Worm (Caenorhabditis elegans) whole organism, L1 larva: Measurements from ENCODE around the gene lin-25.

Experiments used
- C04F5.9 ChIP-seq: sonication (generic microtip); optimal IDR thresholded peaks from 2 replicates; lab custom pipeline; 2016; ENCODE audit warnings: missing genetic modification characterization, missing compliant biosample characterization
- C34B4.2 ChIP-seq: sonication (generic microtip); optimal IDR thresholded peaks from 2 replicates; lab custom pipeline; 2017; ENCODE audit warnings: mild to moderate bottlenecking, missing genetic modification characterization, missing compliant biosample characterization
- F16B12.6 ChIP-seq: fragments of 150-350 bp; optimal IDR thresholded peaks from 2 replicates; lab custom pipeline; 2014; ENCODE audit warnings: missing biosample characterization, missing genetic modification characterization
- aha-1 ChIP-seq: fragments of 150-350 bp; optimal IDR thresholded peaks from 2 replicates; lab custom pipeline; 2014; ENCODE audit warnings: missing biosample characterization, missing genetic modification characterization
- aly-2 ChIP-seq: fragments of 150-350 bp; optimal IDR thresholded peaks from 2 replicates; lab custom pipeline; 2014; ENCODE audit warnings: missing biosample characterization, missing genetic modification characterization
- ceh-63 ChIP-seq: fragments of 200-800 bp; sonication (Bioruptor generic); optimal IDR thresholded peaks from 2 replicates; lab custom pipeline; 2018; ENCODE audit warnings: mild to moderate bottlenecking, missing genetic modification characterization, missing compliant biosample characterization
- ceh-8 ChIP-seq: fragments of 200-800 bp; sonication (Bioruptor generic); optimal IDR thresholded peaks from 2 replicates; lab custom pipeline; 2018; ENCODE audit warnings: mild to moderate bottlenecking, missing genetic modification characterization, moderate library complexity, missing compliant biosample characterization
- ceh-88 ChIP-seq: fragments of 200-800 bp; sonication (Bioruptor generic); IDR thresholded peaks from 2 replicates; pipeline ENCODE4 v1.3.6; 2022; ENCODE audit warnings: missing genetic modification characterization, missing compliant biosample characterization
- ces-1 ChIP-seq: fragments of 150-350 bp; optimal IDR thresholded peaks from 2 replicates; lab custom pipeline; 2014; ENCODE audit warnings: missing biosample characterization, missing genetic modification reagents, missing genetic modification characterization
- dsc-1 ChIP-seq: sonication (generic microtip); optimal IDR thresholded peaks from 2 replicates; lab custom pipeline; 2016; ENCODE audit warnings: mild to moderate bottlenecking, missing genetic modification characterization, missing compliant biosample characterization
- efl-1 ChIP-seq, 4 experiments: fragments of 150-350 bp; optimal IDR thresholded peaks in 3 of 4; peaks in 1 of 4; 1 replicate in 1 of 4; 2 replicates in 3 of 4; lab custom pipeline; 2014; ENCODE audit warnings: missing biosample characterization in 2 of 4, missing genetic modification characterization in 2 of 4, missing genetic modification reagents in 2 of 4
- egl-27 ChIP-seq, 2 experiments: fragments of 150-350 bp in 1 of 2; sonication (generic microtip); optimal IDR thresholded peaks; 3 replicates each; lab custom pipeline; 2017 to 2018; ENCODE audit warnings: missing biosample characterization in 2 of 2, missing genetic modification characterization in 2 of 2, missing genetic modification reagents in 2 of 2
- elt-2 ChIP-seq: sonication (generic microtip); optimal IDR thresholded peaks from 2 replicates; lab custom pipeline; 2016; ENCODE audit warnings: missing genetic modification characterization, mild to moderate bottlenecking, inconsistent platforms, missing compliant biosample characterization, missing genetic modification reagents
- elt-3 ChIP-seq, 6 experiments: fragments of 150-350 bp in 1 of 6; sonication (generic microtip); optimal IDR thresholded peaks; 2 replicates each; lab custom pipeline; 2017 to 2018; ENCODE audit warnings: missing biosample characterization in 6 of 6, missing genetic modification characterization in 6 of 6, inconsistent platforms in 1 of 6
- ets-5 ChIP-seq: fragments of 200-800 bp; sonication (Bioruptor generic); IDR thresholded peaks from 2 replicates; pipeline ENCODE4 v1.3.6; 2022; ENCODE audit warnings: missing genetic modification characterization, missing compliant biosample characterization
- fkh-10 ChIP-seq: sonication (generic microtip); optimal IDR thresholded peaks from 2 replicates; lab custom pipeline; 2017; ENCODE audit warnings: missing biosample characterization, missing genetic modification reagents, missing genetic modification characterization
- fos-1 ChIP-seq: fragments of 150-350 bp; optimal IDR thresholded peaks from 2 replicates; lab custom pipeline; 2014; ENCODE audit warnings: missing biosample characterization, missing genetic modification characterization
- hlh-17 ChIP-seq: fragments of 200-800 bp; sonication (Bioruptor generic); optimal IDR thresholded peaks from 2 replicates; lab custom pipeline; 2018; ENCODE audit warnings: missing genetic modification characterization, mild to moderate bottlenecking, missing compliant biosample characterization, moderate library complexity, borderline replicate concordance
- hlh-4 ChIP-seq: sonication (generic microtip); optimal IDR thresholded peaks from 2 replicates; lab custom pipeline; 2016; ENCODE audit warnings: mild to moderate bottlenecking, missing genetic modification characterization, missing compliant biosample characterization
- hpl-2 ChIP-seq: fragments of 150-350 bp; optimal IDR thresholded peaks from 2 replicates; lab custom pipeline; 2014; ENCODE audit warnings: missing biosample characterization, missing genetic modification reagents, missing genetic modification characterization
- jun-1 ChIP-seq: fragments of 150-350 bp; optimal IDR thresholded peaks from 2 replicates; lab custom pipeline; 2014; ENCODE audit warnings: missing biosample characterization, missing genetic modification reagents, missing genetic modification characterization
- lin-14 ChIP-seq: fragments of 200-800 bp; sonication (Bioruptor generic); optimal IDR thresholded peaks from 2 replicates; lab custom pipeline; 2018; ENCODE audit warnings: mild to moderate bottlenecking, missing genetic modification characterization, moderate library complexity, missing compliant biosample characterization
- lin-15B ChIP-seq: fragments of 150-350 bp; sonication (generic microtip); optimal IDR thresholded peaks from 3 replicates; lab custom pipeline; 2014; ENCODE audit warnings: missing biosample characterization, missing genetic modification characterization
- lin-35 ChIP-seq, 2 experiments: fragments of 150-350 bp; optimal IDR thresholded peaks; 2 replicates each; lab custom pipeline; 2014; ENCODE audit warnings: missing biosample characterization in 2 of 2, missing genetic modification characterization in 2 of 2, missing genetic modification reagents in 2 of 2
- lin-39 ChIP-seq: fragments of 150-350 bp; optimal IDR thresholded peaks from 2 replicates; lab custom pipeline; 2014; ENCODE audit warnings: missing biosample characterization, missing genetic modification reagents, missing genetic modification characterization
- lir-3 ChIP-seq: sonication (generic microtip); optimal IDR thresholded peaks from 2 replicates; lab custom pipeline; 2016; ENCODE audit warnings: mild to moderate bottlenecking, missing genetic modification characterization, moderate library complexity, missing compliant biosample characterization; ENCODE audit not compliant: poor library complexity
- mab-9 ChIP-seq: fragments of 200-800 bp; sonication (Bioruptor generic); IDR thresholded peaks from 2 replicates; pipeline ENCODE4 v1.3.6; 2022; ENCODE audit warnings: missing genetic modification reagents, missing genetic modification characterization, missing compliant biosample characterization
- mdl-1 ChIP-seq, 2 experiments: fragments of 150-350 bp; optimal IDR thresholded peaks; 2 replicates each; lab custom pipeline; 2014 to 2017; ENCODE audit warnings: missing biosample characterization in 2 of 2, missing genetic modification characterization in 2 of 2, inconsistent platforms in 1 of 2
- mep-1 ChIP-seq: fragments of 150-350 bp; optimal IDR thresholded peaks from 2 replicates; lab custom pipeline; 2014; ENCODE audit warnings: missing biosample characterization, missing genetic modification characterization
- nhr-47 ChIP-seq: sonication (generic microtip); optimal IDR thresholded peaks from 2 replicates; lab custom pipeline; 2016; ENCODE audit warnings: mild to moderate bottlenecking, missing genetic modification characterization, moderate library complexity, missing compliant biosample characterization
- nhr-71 ChIP-seq: sonication (generic microtip); optimal IDR thresholded peaks from 2 replicates; lab custom pipeline; 2016; ENCODE audit warnings: mild to moderate bottlenecking, missing genetic modification characterization, moderate library complexity, missing compliant biosample characterization
- nhr-76 ChIP-seq: sonication (generic microtip); optimal IDR thresholded peaks from 2 replicates; lab custom pipeline; 2017; ENCODE audit warnings: missing biosample characterization, missing genetic modification characterization
- nhr-77 ChIP-seq: fragments of 150-350 bp; optimal IDR thresholded peaks from 2 replicates; lab custom pipeline; 2014; ENCODE audit warnings: missing biosample characterization, missing genetic modification characterization
- pag-3 ChIP-seq: sonication (generic microtip); optimal IDR thresholded peaks from 2 replicates; lab custom pipeline; 2017; ENCODE audit warnings: missing genetic modification characterization, mild to moderate bottlenecking, missing compliant biosample characterization, antibody characterized with exemption, borderline replicate concordance; ENCODE audit not compliant: insufficient read depth
- pqm-1 ChIP-seq: sonication (generic microtip); optimal IDR thresholded peaks from 3 replicates; lab custom pipeline; 2017; ENCODE audit warnings: missing biosample characterization, missing genetic modification characterization
- snpc-4 ChIP-seq: fragments of 150-350 bp; optimal IDR thresholded peaks from 2 replicates; lab custom pipeline; 2014; ENCODE audit warnings: missing biosample characterization, missing genetic modification characterization
- snu-23 ChIP-seq: sonication (generic microtip); optimal IDR thresholded peaks from 2 replicates; lab custom pipeline; 2016; ENCODE audit warnings: missing genetic modification characterization, missing compliant biosample characterization
- sox-4 ChIP-seq: sonication (generic microtip); optimal IDR thresholded peaks from 2 replicates; lab custom pipeline; 2016; ENCODE audit warnings: missing genetic modification characterization, missing compliant biosample characterization
- sup-37 ChIP-seq: fragments of 200-800 bp; sonication (Bioruptor generic); optimal IDR thresholded peaks from 2 replicates; lab custom pipeline; 2018; ENCODE audit warnings: mild to moderate bottlenecking, missing genetic modification characterization, missing compliant biosample characterization
- tlp-1 ChIP-seq: fragments of 150-350 bp; optimal IDR thresholded peaks from 2 replicates; lab custom pipeline; 2014; ENCODE audit warnings: missing biosample characterization, missing genetic modification characterization
- unc-130 ChIP-seq: fragments of 150-350 bp; optimal IDR thresholded peaks from 2 replicates; lab custom pipeline; 2017; ENCODE audit warnings: missing biosample characterization, missing genetic modification characterization, inconsistent platforms
- vab-15 ChIP-seq: sonication (generic microtip); optimal IDR thresholded peaks from 2 replicates; lab custom pipeline; 2017; ENCODE audit warnings: missing genotype, mild to moderate bottlenecking, missing genetic modification characterization, missing compliant biosample characterization
- zag-1 ChIP-seq: fragments of 150-350 bp; optimal IDR thresholded peaks from 2 replicates; lab custom pipeline; 2014; ENCODE audit warnings: missing biosample characterization, missing genetic modification characterization
- zip-4 ChIP-seq: fragments of 200-800 bp; sonication (Bioruptor generic); optimal IDR thresholded peaks from 2 replicates; lab custom pipeline; 2018; ENCODE audit warnings: mild to moderate bottlenecking, missing genetic modification characterization, moderate library complexity, missing compliant biosample characterization
- ztf-4 ChIP-seq: fragments of 150-350 bp; optimal IDR thresholded peaks from 2 replicates; lab custom pipeline; 2014; ENCODE audit warnings: missing biosample characterization, missing genetic modification characterization

The lin-25 gene

ce11 chrV:12695155-12695554 lies 45.4 kb downstream of the lin-25 start, which contains the start of gene parn-1:
Gene parn-1, minus strand, starts transcription at chrV:12695255.
- TF ChIP-seq elt-2 (no peak), F16B12.6 (tag; lab: Kevin White, UChicago) (no peak), fos-1 (no peak), ces-1 (no peak), mab-9 (no peak), lir-3 (tag; lab: Kevin White, UChicago) (no peak), snu-23 (GFP tag; lab: Kevin White, UChicago) (no peak), nhr-76 (tag; lab: Kevin White, UChicago) (no peak)

DNA sequence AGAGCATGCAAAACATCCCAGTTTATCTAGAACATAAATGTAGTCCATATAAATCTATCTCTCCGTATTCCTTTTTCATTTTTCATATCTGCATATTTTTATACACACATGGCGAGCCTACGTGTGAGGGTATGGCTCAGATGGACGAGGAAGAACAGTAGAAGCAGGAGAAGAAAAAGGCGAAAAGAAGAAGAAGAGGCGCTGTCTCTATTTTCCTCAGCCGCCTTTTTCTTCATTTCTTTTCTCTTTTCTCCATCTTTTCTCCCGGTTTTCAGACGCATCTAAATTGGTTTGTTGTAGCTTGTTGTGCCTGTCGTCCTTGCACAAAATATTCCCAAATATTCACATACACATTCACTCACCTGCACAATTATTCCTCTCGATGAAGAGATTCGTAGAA lies 46.2 kb downstream of the lin-25 start, which contains the start of gene K10C8.4:
Gene K10C8.4 (plus strand): TSS at position 301 of the 400 bp plus-strand sequence.
- no peak for TF ChIP-seq hlh-17
- no peak for TF ChIP-seq unc-130 (tag; lab: Kevin White, UChicago)
- TF ChIP-seq mdl-1 (tag; optimal IDR thresholded peaks at IDR 0.05; lab: Kevin White, UChicago): no peak
- no peak for TF ChIP-seq elt-3 (tag; optimal IDR thresholded peaks at IDR 0.05; lab: Kevin White, UChicago)
- TF ChIP-seq dsc-1 (tag; lab: Kevin White, UChicago): no peak
- no peak for TF ChIP-seq aly-2 (tag; lab: Kevin White, UChicago)
- no peak for TF ChIP-seq ceh-88 (GFP tag; lab: Robert Waterston, UW)
- no peak for TF ChIP-seq ceh-63 (GFP tag; lab: Kevin White, UChicago)
- no peak for TF ChIP-seq ets-5 (GFP tag; lab: Robert Waterston, UW)
- TF ChIP-seq snpc-4 (tag; lab: Kevin White, UChicago): no peak
- TF ChIP-seq ceh-8 (GFP tag; lab: Kevin White, UChicago): no peak
- no peak for TF ChIP-seq snu-23 (GFP tag; lab: Kevin White, UChicago)
- TF ChIP-seq fos-1: no peak
- no peak for TF ChIP-seq lin-39
- no peak for TF ChIP-seq egl-27 (tag; optimal IDR thresholded peaks at IDR 0.05; lab: Kevin White, UChicago)
- TF ChIP-seq hpl-2 (GFP tag; lab: Kevin White, UChicago): no peak
- TF ChIP-seq ztf-4 (tag; lab: Kevin White, UChicago): no peak
- TF ChIP-seq sox-4 (tag; lab: Kevin White, UChicago): no peak
- TF ChIP-seq, all 84 proteins: peak for 0

DNA sequence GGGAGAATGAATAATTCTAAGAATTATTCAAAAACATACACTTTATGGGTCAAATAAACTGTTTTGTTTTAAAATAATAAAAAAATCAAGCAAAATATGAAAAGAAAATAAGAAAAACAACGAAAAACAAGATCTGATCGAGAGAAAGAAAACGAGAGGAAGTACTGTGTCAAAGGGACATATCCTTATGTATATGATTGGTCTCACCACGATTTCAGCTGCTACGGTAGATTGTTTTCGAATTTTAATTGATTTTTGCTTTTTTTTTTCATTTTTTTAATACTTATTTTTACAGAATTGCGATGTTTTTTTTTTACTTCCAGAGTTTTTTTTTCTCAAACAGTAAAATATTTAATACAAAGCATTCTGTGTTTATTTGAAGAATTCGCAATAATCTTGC lies 47.1 kb downstream of the lin-25 start:
- TF ChIP-seq zip-4 (GFP tag; lab: Kevin White, UChicago): no peak
- no peak for TF ChIP-seq elt-2
- no peak for TF ChIP-seq lin-35 (GFP tag; optimal IDR thresholded peaks at IDR 0.05; lab: Kevin White, UChicago)
- no peak for TF ChIP-seq pqm-1
- no peak for TF ChIP-seq jun-1 (tag; lab: Kevin White, UChicago)
- no peak for TF ChIP-seq C34B4.2
- TF ChIP-seq ztf-4 (tag; lab: Kevin White, UChicago): no peak

DNA sequence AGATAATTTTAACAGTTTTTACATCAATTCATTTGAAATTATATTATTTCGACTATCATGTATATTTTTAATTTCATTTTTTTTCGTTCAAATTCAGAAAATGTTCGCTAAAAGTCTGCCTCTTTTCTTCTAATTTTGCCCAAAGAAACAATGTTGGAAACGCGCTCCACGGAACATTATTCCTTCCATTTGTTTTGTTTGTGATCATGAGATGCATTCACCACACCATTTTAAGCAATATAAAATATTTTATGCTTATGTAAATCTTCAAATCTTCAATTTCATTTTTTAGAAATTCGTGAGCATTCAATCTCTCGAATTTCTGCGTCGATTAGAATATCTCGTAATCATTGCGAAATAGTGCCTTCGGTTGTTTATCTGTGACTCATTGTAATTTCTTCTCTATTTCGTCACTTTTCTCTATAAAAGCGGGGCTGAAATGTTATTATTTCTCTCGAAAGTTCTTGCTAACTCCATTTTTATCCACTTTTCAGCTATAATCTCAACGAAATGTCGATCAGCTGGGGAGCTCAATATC lies 47.7 kb downstream of the lin-25 start, which contains the start of gene istr-1:
Gene istr-1 (plus strand): TSS at position 495 of the 538 bp plus-strand sequence.
- TF ChIP-seq aly-2 (tag; lab: Kevin White, UChicago): no peak
- TF ChIP-seq aha-1 (tag; lab: Kevin White, UChicago): no peak
- no peak for TF ChIP-seq hlh-17
- no peak for TF ChIP-seq pag-3 (tag; lab: Kevin White, UChicago)
- TF ChIP-seq elt-3 (tag; optimal IDR thresholded peaks at IDR 0.05; lab: Kevin White, UChicago): no peak
- peak; percentile 33 for TF ChIP-seq lin-15B (tag; lab: Kevin White, UChicago)
- no peak for TF ChIP-seq nhr-47 (tag; lab: Kevin White, UChicago)
- TF ChIP-seq C04F5.9: no peak
- no peak for TF ChIP-seq ceh-63 (GFP tag; lab: Kevin White, UChicago)
- peak; percentile 35 for TF ChIP-seq mep-1 (tag; lab: Kevin White, UChicago)
- no peak for TF ChIP-seq hlh-4
- no peak for TF ChIP-seq tlp-1 (tag; lab: Kevin White, UChicago)
- peak; percentile 12 to 19 for TF ChIP-seq efl-1 (optimal IDR thresholded peaks at IDR 0.05; lab: Kevin White, UChicago)
- TF ChIP-seq efl-1 (GFP tag; optimal IDR thresholded peaks at IDR 0.05 in 1 of 2; lab: Kevin White, UChicago): peak in 1 of 2 experiments; percentile 25
- no peak for TF ChIP-seq vab-15 (tag; lab: Kevin White, UChicago)
- TF ChIP-seq lin-39: no peak
- no peak for TF ChIP-seq elt-2
- no peak for TF ChIP-seq F16B12.6 (tag; lab: Kevin White, UChicago)
- TF ChIP-seq nhr-77 (tag; lab: Kevin White, UChicago): no peak
- no peak for TF ChIP-seq zag-1 (tag; lab: Kevin White, UChicago)
- no peak for TF ChIP-seq fkh-10 (GFP tag; lab: Kevin White, UChicago)
- no peak for TF ChIP-seq ces-1
- peak; percentile 72 for TF ChIP-seq zip-4 (GFP tag; lab: Kevin White, UChicago)
- peak; percentile 53 for TF ChIP-seq lin-14 (GFP tag; lab: Kevin White, UChicago)
- no peak for TF ChIP-seq sup-37
- peak; percentile 33 for TF ChIP-seq nhr-71 (tag; lab: Kevin White, UChicago)
